Fruit fly (Drosophila melanogaster) whole organism, embryonic: ENCODE measurements around the gene CG14013.

Experiments used
- Ada2b ChIP-seq: fragments of 200-800 bp; sonication (Bioruptor generic); IDR thresholded peaks from 2 replicates; pipeline ENCODE4 v1.3.6; 2022; ENCODE audit warnings: missing biosample characterization, missing genetic modification characterization
- Adf1 ChIP-seq: fragments of 200-800 bp; sonication (Bioruptor generic); IDR thresholded peaks from 2 replicates; pipeline ENCODE4 v1.3.6; 2022; ENCODE audit warnings: missing biosample characterization, missing genetic modification characterization
- Bdp1 ChIP-seq: fragments of 200-800 bp; sonication (Bioruptor generic); optimal IDR thresholded peaks from 3 replicates; lab custom pipeline; 2016; ENCODE audit warnings: missing biosample characterization, missing genetic modification characterization
- CG10543 ChIP-seq: fragments of 200-800 bp; sonication (Bioruptor generic); optimal IDR thresholded peaks from 3 replicates; lab custom pipeline; 2017; ENCODE audit warnings: missing biosample characterization, mild to moderate bottlenecking, missing genetic modification characterization, moderate library complexity
- CG11723 ChIP-seq: fragments of 200-800 bp; sonication (Bioruptor generic); optimal IDR thresholded peaks from 2 replicates; lab custom pipeline; 2017; ENCODE audit warnings: missing biosample characterization, mild to moderate bottlenecking, missing genetic modification characterization
- CG12299 ChIP-seq: fragments of 200-800 bp; sonication (Bioruptor generic); optimal IDR thresholded peaks from 2 replicates; lab custom pipeline; 2018; ENCODE audit warnings: missing biosample characterization, mild to moderate bottlenecking, missing genetic modification characterization
- CG1647 ChIP-seq: fragments of 200-800 bp; sonication (Bioruptor generic); optimal IDR thresholded peaks from 3 replicates; lab custom pipeline; 2016; ENCODE audit warnings: missing biosample characterization, missing genetic modification characterization
- CG2120 ChIP-seq: fragments of 200-800 bp; sonication (Bioruptor generic); optimal IDR thresholded peaks from 3 replicates; lab custom pipeline; 2016; ENCODE audit warnings: missing biosample characterization, missing genetic modification characterization
- CG2889 ChIP-seq: fragments of 200-800 bp; sonication (Bioruptor generic); IDR thresholded peaks from 3 replicates; pipeline ENCODE4 v1.3.6; 2022; ENCODE audit warnings: missing biosample characterization, missing genetic modification characterization
- CG32532 ChIP-seq: fragments of 200-800 bp; sonication (Bioruptor generic); IDR thresholded peaks from 2 replicates; pipeline ENCODE4 v1.3.6; 2022; ENCODE audit warnings: missing biosample characterization, missing genetic modification characterization
- CG34224 ChIP-seq: fragments of 200-800 bp; sonication (Bioruptor generic); IDR thresholded peaks from 3 replicates; pipeline ENCODE4 v1.3.6; 2022; ENCODE audit warnings: missing biosample characterization, missing genetic modification characterization; ENCODE audit not compliant: partially characterized antibody
- CG5180 ChIP-seq: fragments of 200-800 bp; sonication (Bioruptor generic); optimal IDR thresholded peaks from 3 replicates; lab custom pipeline; 2017; ENCODE audit warnings: missing biosample characterization, missing genetic modification characterization, mild to moderate bottlenecking, moderate library complexity, missing genetic modification reagents
- CG6689 ChIP-seq: fragments of 200-800 bp; sonication (Bioruptor generic); IDR thresholded peaks from 2 replicates; pipeline ENCODE4 v1.3.6; 2022; ENCODE audit warnings: missing biosample characterization, missing genetic modification characterization
- CG7271 ChIP-seq: fragments of 200-800 bp; sonication (Bioruptor generic); optimal IDR thresholded peaks from 2 replicates; lab custom pipeline; 2018; ENCODE audit warnings: missing biosample characterization, mild to moderate bottlenecking, missing genetic modification characterization, moderate library complexity
- CG8290 ChIP-seq, 3 experiments: fragments of 200-800 bp; sonication (Bioruptor generic); optimal IDR thresholded peaks; 2 replicates each; lab custom pipeline; 2016 to 2019; ENCODE audit warnings: missing biosample characterization in 3 of 3, missing genetic modification characterization in 3 of 3, mild to moderate bottlenecking in 2 of 3, moderate library complexity in 1 of 3
- CG9437 ChIP-seq: fragments of 200-800 bp; sonication (Bioruptor generic); optimal IDR thresholded peaks from 2 replicates; lab custom pipeline; 2018; ENCODE audit warnings: missing biosample characterization, mild to moderate bottlenecking, missing genetic modification characterization
- CG9797 ChIP-seq: fragments of 200-800 bp; sonication (Bioruptor generic); optimal IDR thresholded peaks from 3 replicates; lab custom pipeline; 2018; ENCODE audit warnings: missing biosample characterization, mild to moderate bottlenecking, missing genetic modification characterization
- Camta ChIP-seq: fragments of 200-800 bp; sonication (Bioruptor generic); optimal IDR thresholded peaks from 2 replicates; lab custom pipeline; 2016; ENCODE audit warnings: missing biosample characterization, missing genetic modification characterization
- D ChIP-seq, 2 experiments: fragments of 200-800 bp in 1 of 2; fragments of >200 bp in 1 of 2; sonication (Bioruptor generic) in 1 of 2; optimal IDR thresholded peaks; 2 replicates in 1 of 2; 3 replicates in 1 of 2; lab custom pipeline; 2017; ENCODE audit warnings: mild to moderate bottlenecking in 1 of 2, missing biosample characterization in 1 of 2, missing genetic modification characterization in 1 of 2, missing genetic modification reagents in 1 of 2
- Dip3 ChIP-seq: fragments of 200-800 bp; sonication (Bioruptor generic); optimal IDR thresholded peaks from 3 replicates; lab custom pipeline; 2016; ENCODE audit warnings: missing biosample characterization, missing genetic modification characterization
- Gsc ChIP-seq: fragments of 200-800 bp; sonication (Bioruptor generic); IDR thresholded peaks from 2 replicates; pipeline ENCODE4 v1.3.6; 2022; ENCODE audit warnings: missing biosample characterization, missing genetic modification characterization
- HLH54F ChIP-seq: fragments of 200-800 bp; sonication (Bioruptor generic); optimal IDR thresholded peaks from 3 replicates; lab custom pipeline; 2016; ENCODE audit warnings: missing biosample characterization, missing genetic modification characterization
- Mad ChIP-seq: fragments of 200-800 bp; sonication (Bioruptor generic); optimal IDR thresholded peaks from 2 replicates; lab custom pipeline; 2016; ENCODE audit warnings: missing biosample characterization, missing genetic modification characterization
- NC2α ChIP-seq: fragments of 200-800 bp; sonication (Bioruptor generic); optimal IDR thresholded peaks from 2 replicates; lab custom pipeline; 2016; ENCODE audit warnings: missing biosample characterization, missing genetic modification characterization
- Rx ChIP-seq: fragments of 200-800 bp; sonication (Bioruptor generic); IDR thresholded peaks from 2 replicates; pipeline ENCODE4 v1.3.6; 2022; ENCODE audit warnings: missing biosample characterization, missing genetic modification characterization
- ac ChIP-seq: fragments of 200-800 bp; sonication (Bioruptor generic); optimal IDR thresholded peaks from 3 replicates; lab custom pipeline; 2017; ENCODE audit warnings: missing biosample characterization, mild to moderate bottlenecking, missing genetic modification characterization
- ase ChIP-seq: fragments of 200-800 bp; sonication (Bioruptor generic); IDR thresholded peaks from 3 replicates; pipeline ENCODE4 v1.3.6; 2022; ENCODE audit warnings: missing biosample characterization, missing genetic modification characterization
- bsh ChIP-seq, 2 experiments: fragments of 200-800 bp; sonication (Bioruptor generic); optimal IDR thresholded peaks; 2 replicates each; lab custom pipeline; 2017 to 2018; ENCODE audit warnings: mild to moderate bottlenecking in 2 of 2, missing biosample characterization in 2 of 2, missing genetic modification characterization in 2 of 2, moderate library complexity in 1 of 2
- btn ChIP-seq: fragments of 200-800 bp; sonication (Bioruptor generic); optimal IDR thresholded peaks from 2 replicates; lab custom pipeline; 2016; ENCODE audit warnings: missing biosample characterization, missing genetic modification characterization
- chinmo ChIP-seq: fragments of 200-800 bp; sonication (Bioruptor generic); IDR thresholded peaks from 4 replicates; pipeline ENCODE4 v1.3.6; 2022; ENCODE audit warnings: missing biosample characterization, missing genetic modification characterization; ENCODE audit not compliant: partially characterized antibody
- crp ChIP-seq, 2 experiments: fragments of 200-800 bp; sonication (Bioruptor generic); optimal IDR thresholded peaks; 2 replicates in 1 of 2; 3 replicates in 1 of 2; lab custom pipeline; 2017; ENCODE audit warnings: missing biosample characterization in 2 of 2, missing genetic modification characterization in 2 of 2, mild to moderate bottlenecking in 1 of 2, moderate library complexity in 1 of 2
- fd64A ChIP-seq: fragments of 200-800 bp; sonication (Bioruptor generic); optimal IDR thresholded peaks from 3 replicates; lab custom pipeline; 2018; ENCODE audit warnings: missing biosample characterization, mild to moderate bottlenecking, missing genetic modification characterization
- fd96Cb ChIP-seq: fragments of 200-800 bp; sonication (Bioruptor generic); optimal IDR thresholded peaks from 2 replicates; lab custom pipeline; 2018; ENCODE audit warnings: missing biosample characterization, mild to moderate bottlenecking, missing genetic modification characterization, moderate library complexity
- fru ChIP-seq: fragments of >200 bp; optimal IDR thresholded peaks from 2 replicates; lab custom pipeline; 2017
- gcm2 ChIP-seq: fragments of 200-800 bp; sonication (Bioruptor generic); optimal IDR thresholded peaks from 2 replicates; lab custom pipeline; 2016; ENCODE audit warnings: missing biosample characterization, missing genetic modification characterization
- her ChIP-seq: fragments of 200-800 bp; sonication (Bioruptor generic); optimal IDR thresholded peaks from 2 replicates; lab custom pipeline; 2016; ENCODE audit warnings: missing biosample characterization, missing genetic modification characterization
- inv ChIP-seq: fragments of 200-800 bp; sonication (Bioruptor generic); IDR thresholded peaks from 2 replicates; pipeline ENCODE4 v1.3.6; 2022; ENCODE audit warnings: missing biosample characterization, missing genetic modification characterization; ENCODE audit not compliant: partially characterized antibody
- nmo ChIP-seq: fragments of 200-800 bp; sonication (Bioruptor generic); optimal IDR thresholded peaks from 2 replicates; lab custom pipeline; 2018; ENCODE audit warnings: missing biosample characterization, mild to moderate bottlenecking, missing genetic modification characterization, moderate library complexity
- pho ChIP-seq: fragments of 200-800 bp; sonication (Bioruptor generic); optimal IDR thresholded peaks from 2 replicates; lab custom pipeline; 2016; ENCODE audit warnings: missing biosample characterization, missing genetic modification characterization
- pita ChIP-seq: fragments of 200-800 bp; sonication (Bioruptor generic); optimal IDR thresholded peaks from 2 replicates; lab custom pipeline; 2017; ENCODE audit warnings: missing biosample characterization, mild to moderate bottlenecking, missing genetic modification characterization
- pum ChIP-seq: fragments of 200-800 bp; sonication (Bioruptor generic); optimal IDR thresholded peaks from 2 replicates; lab custom pipeline; 2016; ENCODE audit warnings: missing biosample characterization, missing genetic modification characterization
- row ChIP-seq: fragments of 200-800 bp; sonication (Bioruptor generic); IDR thresholded peaks from 3 replicates; pipeline ENCODE4 v1.3.6; 2022; ENCODE audit warnings: missing biosample characterization, missing genetic modification characterization
- salm ChIP-seq: fragments of 200-800 bp; sonication (Bioruptor generic); optimal IDR thresholded peaks from 2 replicates; lab custom pipeline; 2018; ENCODE audit warnings: missing biosample characterization, mild to moderate bottlenecking, missing genetic modification characterization
- shn ChIP-seq: fragments of 200-800 bp; sonication (Bioruptor generic); optimal IDR thresholded peaks from 3 replicates; lab custom pipeline; 2016; ENCODE audit warnings: missing biosample characterization, missing genetic modification characterization
- ttk ChIP-seq: fragments of 200-800 bp; sonication (Bioruptor generic); IDR thresholded peaks from 2 replicates; pipeline ENCODE4 v2.1.2; 2022; ENCODE audit warnings: missing biosample characterization, missing genetic modification characterization
- tup ChIP-seq: fragments of 200-800 bp; sonication (Bioruptor generic); optimal IDR thresholded peaks from 2 replicates; lab custom pipeline; 2016; ENCODE audit warnings: missing biosample characterization, mild to moderate bottlenecking, missing genetic modification characterization, moderate library complexity
- unc-4 ChIP-seq: fragments of 200-800 bp; sonication (Bioruptor generic); IDR thresholded peaks from 2 replicates; pipeline ENCODE4 v1.3.6; 2022; ENCODE audit warnings: missing biosample characterization, missing genetic modification characterization; ENCODE audit not compliant: partially characterized antibody
- yki ChIP-seq: fragments of >200 bp; optimal IDR thresholded peaks from 3 replicates; lab custom pipeline; 2018

CG14013 gene

DNA sequence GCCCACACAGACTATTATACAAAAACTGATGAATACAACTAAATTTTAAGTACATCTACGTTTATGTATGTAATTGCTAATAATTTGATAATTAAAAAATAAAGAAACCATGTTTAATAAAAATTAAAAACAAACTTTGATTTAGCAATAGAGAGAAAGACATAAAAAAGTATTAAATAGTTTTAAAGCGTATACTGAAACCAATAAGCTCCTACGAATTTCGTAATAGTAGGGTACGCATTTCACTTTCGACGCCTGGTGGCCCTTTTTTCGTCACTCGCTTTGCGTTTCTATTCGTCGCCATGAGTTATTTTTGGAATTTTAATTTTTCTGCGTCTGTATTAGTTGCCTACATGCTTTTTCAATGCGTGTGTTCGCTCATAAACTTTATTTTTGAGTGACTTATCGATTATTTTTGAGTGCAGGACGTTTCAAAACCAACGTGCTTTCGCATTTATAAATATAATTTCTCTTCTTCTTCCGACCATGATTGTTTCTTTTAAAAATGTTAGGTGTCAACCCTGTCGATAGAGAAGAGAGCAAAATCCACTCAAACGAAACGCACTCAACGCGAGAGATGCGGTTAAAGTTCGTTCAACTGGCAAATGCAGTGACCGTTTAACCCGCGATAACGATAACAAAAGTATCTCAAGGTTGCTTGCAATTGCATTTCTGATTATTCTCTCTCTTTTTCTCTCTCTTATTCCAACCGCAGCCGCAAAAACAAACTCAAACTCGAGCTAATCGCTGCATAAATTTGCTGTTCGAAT lies 6.9 kb downstream of the CG14013 start, which contains the start of gene Oscillin (continued):
- TF ChIP-seq CG8290 (GFP tag; optimal IDR thresholded peaks at IDR 0.05; lab: Kevin White, UChicago) (peak; percentile 41), CG8290 (tag; optimal IDR thresholded peaks at IDR 0.05; lab: Kevin White, UChicago) (peak in 1 of 2 experiments; percentile 5), CG32532 (GFP tag; lab: Robert Waterston, UW) (peak; percentile 90), bsh (GFP tag; optimal IDR thresholded peaks at IDR 0.05; lab: Kevin White, UChicago) (peak in 1 of 2 experiments; percentile 93), fd96Cb (tag; lab: Kevin White, UChicago) (peak; percentile 80), NC2α (GFP tag; lab: Kevin White, UChicago) (no peak), Adf1 (GFP tag; lab: Robert Waterston, UW) (peak; percentile 16; the same call in 1 of the 2 replicates), CG34224 (GFP tag; lab: Robert Waterston, UW) (peak; percentile 45; the same call in 2 of the 3 replicates), CG12299 (peak; percentile 66), CG2889 (GFP tag; lab: Robert Waterston, UW) (no peak), ac (GFP tag; lab: Kevin White, UChicago) (no peak), pita (no peak), fd64A (GFP tag; lab: Kevin White, UChicago) (no peak), Gsc (GFP tag; lab: Robert Waterston, UW) (no peak), HLH54F (GFP tag; lab: Kevin White, UChicago) (no peak), Camta (GFP tag; lab: Kevin White, UChicago) (peak; percentile 25), CG5180 (GFP tag; lab: Kevin White, UChicago) (peak; percentile 69), crp (GFP tag; optimal IDR thresholded peaks at IDR 0.05; lab: Kevin White, UChicago) (peak in 1 of 2 experiments; percentile 33), D (optimal IDR thresholded peaks at IDR 0.05; lab: Kevin White, UChicago) (no peak), D (GFP tag; optimal IDR thresholded peaks at IDR 0.05; lab: Kevin White, UChicago) (peak; percentile 77), CG11723 (peak; percentile 61), unc-4 (GFP tag; lab: Robert Waterston, UW) (0 out of 2 replicates have a peak, but pooled peaks have one; percentile 43), Mad (GFP tag; lab: Kevin White, UChicago) (peak; percentile 30), tup (no peak), gcm2 (GFP tag; lab: Kevin White, UChicago) (no peak), Rx (GFP tag; lab: Robert Waterston, UW) (peak; percentile 52; the same call in 1 of the 2 replicates), Dip3 (GFP tag; lab: Kevin White, UChicago) (no peak), row (GFP tag; lab: Robert Waterston, UW) (peak; percentile 44), Bdp1 (GFP tag; lab: Kevin White, UChicago) (no peak), CG2120 (GFP tag; lab: Kevin White, UChicago) (peak; percentile 12), inv (peak; percentile 32; the same call in 1 of the 2 replicates), Ada2b (GFP tag; lab: Robert Waterston, UW) (peak; percentile 73), fru (lab: Kevin White, UChicago) (no peak), chinmo (GFP tag; lab: Robert Waterston, UW) (peak; percentile 85; the same call in 3 of the 4 replicates), nmo (GFP tag; lab: Kevin White, UChicago) (peak; percentile 93), salm (tag; lab: Kevin White, UChicago) (peak; percentile 56), ttk (GFP tag; lab: Robert Waterston, UW) (peak; percentile 81), CG9797 (no peak), her (no peak), yki (lab: Kevin White, UChicago) (no peak), CG1647 (GFP tag; lab: Kevin White, UChicago) (peak; percentile 43), CG7271 (tag; lab: Kevin White, UChicago) (peak; percentile 35), CG9437 (GFP tag; lab: Kevin White, UChicago) (peak; percentile 40), pho (GFP tag; lab: Kevin White, UChicago) (peak; percentile 30), ase (GFP tag; lab: Robert Waterston, UW) (peak; percentile 79), CG10543 (peak; percentile 47), pum (GFP tag; lab: Kevin White, UChicago) (peak; percentile 13), CG6689 (peak; percentile 80), btn (GFP tag; lab: Kevin White, UChicago) (no peak), shn (no peak)
